Fruit fly (Drosophila melanogaster) ovary, adult (tissue): Measurements from ENCODE around the gene Ent3.

Experiments used
- CG17801 ChIP-seq: fragments of 200-800 bp; optimal IDR thresholded peaks from 2 replicates; lab custom pipeline; 2019; ENCODE audit warnings: missing biosample characterization, mild to moderate bottlenecking, missing genetic modification characterization, moderate library complexity; ENCODE audit not compliant: partially characterized antibody

Gene Ent3

dm6 chr3L:12867956-12868443 is 14.6 kb downstream of the Ent3 start:
- no peak for TF ChIP-seq CG17801 (GFP tag; lab: Kevin White, UChicago)

- no peak for TF ChIP-seq CG17801 (GFP tag; lab: Kevin White, UChicago)
Observed at dm6 chr3L:12874211-12874610, 20.8 kb downstream of the Ent3 start.

- no peak for TF ChIP-seq CG17801 (GFP tag; lab: Kevin White, UChicago)
Observed at dm6 chr3L:12884680-12885079, 31.2 kb downstream of the Ent3 start, which contains the start of gene CG14120. TSS of gene CG14120 (plus strand) at chr3L:12885039.

dm6 chr3L:12889353-12889820 is 35.9 kb downstream of the Ent3 start, which contains the start of gene CG43894:
TSS of gene CG43894 (plus strand) at chr3L:12889770.
- TF ChIP-seq CG17801 (GFP tag; lab: Kevin White, UChicago): no peak

- TF ChIP-seq CG17801 (GFP tag; lab: Kevin White, UChicago): no peak
Observed at dm6 chr3L:12892485-12893173, 39.2 kb downstream of the Ent3 start, which contains the start of gene CG14118. TSS of gene CG14118 (plus strand) at chr3L:12892658.

dm6 chr3L:12902579-12903228 is 49.3 kb downstream of the Ent3 start, which contains the start of gene CG12520:
TSS of gene CG12520 (minus strand) at chr3L:12902737.
- no peak for TF ChIP-seq CG17801 (GFP tag; lab: Kevin White, UChicago)

- no peak for TF ChIP-seq CG17801 (GFP tag; lab: Kevin White, UChicago)
Observed at dm6 chr3L:12903611-12904010, 50.2 kb downstream of the Ent3 start, which contains the start of gene CG32117. TSS of gene CG32117 (minus strand) at chr3L:12903711.
